Worm (Caenorhabditis elegans) whole organism, L1 larva: ENCODE data around the gene pitr-1.

ENCODE experiments used
- F16B12.6 ChIP-seq: fragments of 150-350 bp; optimal IDR thresholded peaks from 2 replicates; lab custom pipeline; 2014; ENCODE audit warnings: missing biosample characterization, missing genetic modification characterization
- ama-1 ChIP-seq: fragments of 150-350 bp; optimal IDR thresholded peaks from 2 replicates; lab custom pipeline; 2014
- blmp-1 ChIP-seq: fragments of 150-350 bp; optimal IDR thresholded peaks from 2 replicates; lab custom pipeline; 2014; ENCODE audit warnings: missing biosample characterization, missing genetic modification characterization
- elt-2 ChIP-seq: sonication (generic microtip); optimal IDR thresholded peaks from 2 replicates; lab custom pipeline; 2016; ENCODE audit warnings: missing genetic modification characterization, mild to moderate bottlenecking, inconsistent platforms, missing compliant biosample characterization, missing genetic modification reagents
- elt-3 ChIP-seq, 6 experiments: fragments of 150-350 bp in 1 of 6; sonication (generic microtip); optimal IDR thresholded peaks; 2 replicates each; lab custom pipeline; 2017 to 2018; ENCODE audit warnings: missing biosample characterization in 6 of 6, missing genetic modification characterization in 6 of 6, inconsistent platforms in 1 of 6
- fkh-10 ChIP-seq: sonication (generic microtip); optimal IDR thresholded peaks from 2 replicates; lab custom pipeline; 2017; ENCODE audit warnings: missing biosample characterization, missing genetic modification reagents, missing genetic modification characterization
- lin-13 ChIP-seq: fragments of 150-350 bp; optimal IDR thresholded peaks from 2 replicates; lab custom pipeline; 2014; ENCODE audit warnings: missing biosample characterization, missing genetic modification reagents, missing genetic modification characterization
- lin-15B ChIP-seq: fragments of 150-350 bp; sonication (generic microtip); optimal IDR thresholded peaks from 3 replicates; lab custom pipeline; 2014; ENCODE audit warnings: missing biosample characterization, missing genetic modification characterization
- pqm-1 ChIP-seq: sonication (generic microtip); optimal IDR thresholded peaks from 3 replicates; lab custom pipeline; 2017; ENCODE audit warnings: missing biosample characterization, missing genetic modification characterization
- snpc-4 ChIP-seq: fragments of 150-350 bp; optimal IDR thresholded peaks from 2 replicates; lab custom pipeline; 2014; ENCODE audit warnings: missing biosample characterization, missing genetic modification characterization
- tbx-2 ChIP-seq: sonication (generic microtip); optimal IDR thresholded peaks from 2 replicates; lab custom pipeline; 2016; ENCODE audit warnings: missing genetic modification characterization, missing compliant biosample characterization

DNA sequence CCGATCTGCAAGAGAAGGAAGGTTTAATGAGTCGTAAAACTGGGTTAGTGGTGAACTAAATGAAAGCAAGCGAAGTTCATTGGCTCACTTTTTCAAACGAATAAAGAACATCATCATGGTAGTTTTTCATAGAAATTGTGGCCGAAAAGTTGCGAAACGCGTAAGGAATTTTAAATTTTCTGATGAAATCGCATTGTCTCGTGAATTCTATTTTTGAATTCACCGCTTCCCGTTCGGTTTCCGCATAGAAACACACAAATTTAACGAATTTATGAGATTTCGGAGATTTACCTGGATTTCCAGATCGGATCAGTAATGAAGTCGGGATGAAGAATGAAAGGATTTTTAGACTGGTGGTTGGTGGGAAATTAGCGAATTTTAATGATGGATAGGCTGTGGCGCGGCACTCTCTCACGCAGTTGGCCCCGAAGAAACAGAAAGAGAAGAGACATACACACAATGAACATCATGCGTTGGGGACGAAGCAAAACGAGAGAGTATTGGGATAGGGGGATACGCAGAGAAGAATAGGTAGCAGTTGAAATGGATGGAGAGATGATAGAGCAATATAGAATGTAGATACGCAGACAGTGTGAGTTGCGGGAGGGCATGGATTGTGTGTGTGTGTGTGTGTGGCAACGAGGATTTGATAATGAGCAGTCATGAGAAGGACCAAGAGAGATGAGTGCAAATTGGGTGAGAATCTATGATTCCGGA lies 6.9 kb upstream of the pitr-1 start:
- TF ChIP-seq lin-15B (tag; lab: Kevin White, UChicago): no peak
- TF ChIP-seq snpc-4 (tag; lab: Kevin White, UChicago): peak; percentile 38
- TF ChIP-seq ama-1 (lab: Kevin White, UChicago): no peak
- no peak for TF ChIP-seq elt-3 (tag; optimal IDR thresholded peaks at IDR 0.05; lab: Kevin White, UChicago)
- TF ChIP-seq blmp-1 (tag; lab: Kevin White, UChicago): peak; percentile 66
- TF ChIP-seq elt-2 (tag; lab: Kevin White, UChicago): no peak
- peak; percentile 68 for TF ChIP-seq tbx-2
- TF ChIP-seq pqm-1 (tag; lab: Kevin White, UChicago): no peak
- TF ChIP-seq F16B12.6 (tag; lab: Kevin White, UChicago): no peak
- no peak for TF ChIP-seq fkh-10 (GFP tag; lab: Kevin White, UChicago)
- TF ChIP-seq lin-13: peak; percentile 37
